Worm (Caenorhabditis elegans): Measurements from ENCODE around the gene idpb-3.
A peak's percentile ranks its signal among the peaks of the same experiment; 100 is the strongest.

The idpb-3 gene

DNA sequence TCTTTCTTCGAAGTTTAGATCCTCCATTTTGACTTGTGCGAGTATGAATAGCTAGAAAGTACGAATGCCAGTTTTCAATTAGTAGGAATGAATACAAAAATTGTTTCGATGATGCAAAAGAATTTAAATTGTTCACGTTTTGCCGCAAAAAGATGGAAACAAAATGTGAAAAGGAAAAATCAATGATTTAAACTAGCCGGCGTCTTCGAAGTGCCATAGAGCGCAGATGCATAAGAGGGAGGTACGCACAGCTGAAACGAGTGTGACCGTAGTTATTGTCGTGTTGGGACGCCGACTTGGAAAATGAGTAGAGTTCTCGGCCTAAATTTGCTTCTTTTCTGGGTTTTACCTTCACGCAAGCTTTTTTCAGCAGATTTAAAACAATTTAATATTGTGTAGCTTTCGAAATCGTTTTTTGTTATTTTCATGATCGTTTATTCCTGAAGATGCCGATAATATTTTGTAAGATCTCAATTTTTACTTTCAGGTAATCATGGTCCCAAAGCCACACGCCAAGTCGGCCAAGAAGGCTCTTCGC lies 46.4 kb downstream of the idpb-3 start, which contains the start of the genes ify-1 and rpl-22 (continued):
- TF ChIP-seq xnd-1 (tag; optimal IDR thresholded peaks at IDR 0.05) (peak; percentile 52), B0035.1 (tag; optimal IDR thresholded peaks at IDR 0.05) (no peak), ztf-25 (GFP tag; IDR thresholded peaks at IDR 0.05) (no peak), repo-1 (tag; optimal IDR thresholded peaks at IDR 0.05) (no peak), nhr-90 (tag; optimal IDR thresholded peaks at IDR 0.05) (no peak), fkh-3 (tag; optimal IDR thresholded peaks at IDR 0.05) (no peak), him-1 (tag; optimal IDR thresholded peaks at IDR 0.05) (no peak), C17E4.6 (GFP tag; IDR thresholded peaks at IDR 0.05) (no peak), zfh-2 (GFP tag; conservative IDR thresholded peaks at IDR 0.05) (no peak), Y56A3A.18 (GFP tag; IDR thresholded peaks at IDR 0.05) (peak; percentile 67; the same call in 1 of the 2 replicates), attf-5 (GFP tag; optimal IDR thresholded peaks at IDR 0.05) (peak; percentile 86), madf-8 (GFP tag; conservative IDR thresholded peaks at IDR 0.05) (peak; percentile 71), T26A5.8 (tag; optimal IDR thresholded peaks at IDR 0.05) (no peak), ccch-3 (GFP tag; optimal IDR thresholded peaks at IDR 0.05) (no peak), efl-1 (GFP tag; optimal IDR thresholded peaks at IDR 0.05) (peak; percentile 80), tbx-9 (tag; optimal IDR thresholded peaks at IDR 0.05; ENCODE audit: borderline replicate concordance) (no peak), F22D6.2 (tag; optimal IDR thresholded peaks at IDR 0.05) (no peak), ztf-26 (tag; optimal IDR thresholded peaks at IDR 0.05) (peak; percentile 26), lin-54 (GFP tag; optimal IDR thresholded peaks at IDR 0.05) (peak; percentile 92), F33H1.4 (GFP tag; IDR thresholded peaks at IDR 0.05) (peak; percentile 96), D2030.7 (GFP tag; IDR thresholded peaks at IDR 0.05) (peak; percentile 83), attf-3 (GFP tag; conservative IDR thresholded peaks at IDR 0.05) (peak; percentile 65), zim-3 (tag; optimal IDR thresholded peaks at IDR 0.05) (no peak), hmg-1.2 (GFP tag; IDR thresholded peaks at IDR 0.05) (peak; percentile 71), B0336.3 (GFP tag; IDR thresholded peaks at IDR 0.05) (peak; percentile 68; the same call in 1 of the 2 replicates), ceh-27 (GFP tag; optimal IDR thresholded peaks at IDR 0.05) (peak; percentile 92), K11D2.4 (GFP tag; IDR thresholded peaks at IDR 0.05) (peak; percentile 66; the same call in 1 of the 2 replicates), sptf-2 (GFP tag; optimal IDR thresholded peaks at IDR 0.05) (no peak), hmg-20 (GFP tag; IDR thresholded peaks at IDR 0.05) (peak; percentile 48; the same call in 1 of the 2 replicates), ceh-91 (GFP tag; IDR thresholded peaks at IDR 0.05) (peak; percentile 89), lin-26 (GFP tag; IDR thresholded peaks at IDR 0.05) (no peak; the same call in 1 of the 2 replicates), attf-6 (GFP tag; IDR thresholded peaks at IDR 0.05) (no peak), ZK185.1 (tag; optimal IDR thresholded peaks at IDR 0.05; ENCODE audit: poor library complexity, severe bottlenecking) (peak; percentile 90), madf-6 (GFP tag; IDR thresholded peaks at IDR 0.05) (peak; percentile 94), lir-1 (GFP tag; conservative IDR thresholded peaks at IDR 0.05) (peak; percentile 39; the same call in 1 of the 2 replicates), ceh-40 (GFP tag; IDR thresholded peaks at IDR 0.05) (no peak), ekl-4 (GFP tag; IDR thresholded peaks at IDR 0.05) (peak; percentile 75), let-526 (GFP tag; IDR thresholded peaks at IDR 0.05) (no peak), ztf-18 (tag; optimal IDR thresholded peaks at IDR 0.05) (peak; percentile 63), F39B2.1 (GFP tag; IDR thresholded peaks at IDR 0.05) (no peak), hlh-26 (GFP tag; conservative IDR thresholded peaks at IDR 0.05) (no peak), ztf-22 (GFP tag; optimal IDR thresholded peaks at IDR 0.05) (no peak), chd-7 (tag; optimal IDR thresholded peaks at IDR 0.05) (no peak), dpl-1 (GFP tag; optimal IDR thresholded peaks at IDR 0.05) (peak; percentile 82), pbrm-1 (GFP tag; IDR thresholded peaks at IDR 0.05) (peak; percentile 89), F57A8.1 (GFP tag; optimal IDR thresholded peaks at IDR 0.05) (no peak), atf-7 (tag; optimal IDR thresholded peaks at IDR 0.05) (no peak), nfya-1 (tag; optimal IDR thresholded peaks at IDR 0.05; ENCODE audit: borderline replicate concordance, insufficient read depth) (no peak), nhr-120 (GFP tag; IDR thresholded peaks at IDR 0.05) (no peak)
